Fruit fly (Drosophila melanogaster): ENCODE results near the gene CG10486.

dm6 chr3L:5884735-5885134, 21.8 kb downstream of the CG10486 start:
- no peak for TF ChIP-seq Myc (optimal IDR thresholded peaks at IDR 0.05)
- TF ChIP-seq psq (optimal IDR thresholded peaks at IDR 0.05), result no peak
- TF ChIP-seq ttk (optimal IDR thresholded peaks at IDR 0.05), result no peak
- no peak for TF ChIP-seq h (optimal IDR thresholded peaks at IDR 0.05)
